Fruit fly (Drosophila melanogaster): Measurements from ENCODE around the gene REPTOR.

REPTOR gene

dm6 chr3R:24557020-24557465 lies 25.6 kb downstream of the REPTOR start (continued):
- TF ChIP-seq CG9797 (GFP tag; optimal IDR thresholded peaks at IDR 0.05) (no peak), Dek (tag; optimal IDR thresholded peaks at IDR 0.05) (peak; percentile 53), bcd (GFP tag; optimal IDR thresholded peaks at IDR 0.05) (no peak), CG43689 (GFP tag; IDR thresholded peaks at IDR 0.05) (no peak), Deaf1 (tag; optimal IDR thresholded peaks at IDR 0.05) (peak; percentile 4), CG1024 (GFP tag; IDR thresholded peaks at IDR 0.05) (0 out of 2 replicates have a peak, but pooled peaks have one; percentile 39), CG7839 (tag; optimal IDR thresholded peaks at IDR 0.05) (peak; percentile 49), CG13123 (GFP tag; optimal IDR thresholded peaks at IDR 0.05) (peak; percentile 43), CG10366 (GFP tag; IDR thresholded peaks at IDR 0.05) (peak; percentile 53; the same call in 1 of the 2 replicates), ase (GFP tag; IDR thresholded peaks at IDR 0.05) (peak; percentile 57; the same call in 2 of the 3 replicates), Mrtf (GFP tag; IDR thresholded peaks at IDR 0.05) (no peak), gro (GFP tag; optimal IDR thresholded peaks at IDR 0.05) (peak; percentile 43), knrl (GFP tag; IDR thresholded peaks at IDR 0.05; ENCODE audit: partially characterized antibody) (0 out of 3 replicates have a peak, but pooled peaks have one; percentile 69), CG8281 (tag; optimal IDR thresholded peaks at IDR 0.05) (no peak), chn (GFP tag; optimal IDR thresholded peaks at IDR 0.05) (peak; percentile 55), onecut (GFP tag; IDR thresholded peaks at IDR 0.05) (peak; percentile 40; the same call in 1 of the 2 replicates), CG13296 (GFP tag; optimal IDR thresholded peaks at IDR 0.05) (peak; percentile 4), tgo (GFP tag; IDR thresholded peaks at IDR 0.05) (peak; percentile 72; the same call in 2 of the 3 replicates), CG5953 (GFP tag; IDR thresholded peaks at IDR 0.05) (peak; percentile 48; the same call in 1 of the 2 replicates), fu2 (GFP tag; optimal IDR thresholded peaks at IDR 0.05) (peak; percentile 32), Dref (GFP tag; IDR thresholded peaks at IDR 0.05) (no peak), Camta (GFP tag; optimal IDR thresholded peaks at IDR 0.05) (peak; percentile 64), ranshi (GFP tag; IDR thresholded peaks at IDR 0.05) (peak; percentile 59; the same call in 1 of the 2 replicates), sna (GFP tag; IDR thresholded peaks at IDR 0.05; ENCODE audit: partially characterized antibody) (peak; percentile 53; the same call in 1 of the 2 replicates), stwl (tag; optimal IDR thresholded peaks at IDR 0.05) (peak; percentile 36), Adf1 (GFP tag; IDR thresholded peaks at IDR 0.05) (peak; percentile 46; the same call in 1 of the 2 replicates), ind (GFP tag; optimal IDR thresholded peaks at IDR 0.05) (peak; percentile 46), CG4820 (GFP tag; optimal IDR thresholded peaks at IDR 0.05) (peak; percentile 38), CG2120 (GFP tag; optimal IDR thresholded peaks at IDR 0.05) (peak; percentile 76), CG11085 (GFP tag; IDR thresholded peaks at IDR 0.05) (peak; percentile 74), lilli (GFP tag; optimal IDR thresholded peaks at IDR 0.05) (peak; percentile 79), CG17829 (tag; optimal IDR thresholded peaks at IDR 0.05) (peak; percentile 70), CG11696 (GFP tag; IDR thresholded peaks at IDR 0.05) (no peak), BtbVII (GFP tag; optimal IDR thresholded peaks at IDR 0.05) (no peak), Hr51 (GFP tag; optimal IDR thresholded peaks at IDR 0.05) (peak; percentile 56 to 62), p53 (GFP tag; optimal IDR thresholded peaks at IDR 0.05) (peak; percentile 28), CG17328 (GFP tag; IDR thresholded peaks at IDR 0.05) (peak; percentile 60), Rfx (GFP tag; IDR thresholded peaks at IDR 0.05) (peak; percentile 90; the same call in 1 of the 2 replicates), CG4282 (GFP tag; optimal IDR thresholded peaks at IDR 0.05) (peak; percentile 52), CG11093 (GFP tag; IDR thresholded peaks at IDR 0.05) (no peak), CG11456 (GFP tag; IDR thresholded peaks at IDR 0.05) (peak; percentile 95), Bdp1 (GFP tag; optimal IDR thresholded peaks at IDR 0.05) (peak; percentile 100), CG8944 (GFP tag; optimal IDR thresholded peaks at IDR 0.05) (peak; percentile 40), grau (tag; optimal IDR thresholded peaks at IDR 0.05) (peak; percentile 71), CG7357 (GFP tag; IDR thresholded peaks at IDR 0.05) (peak; percentile 21; the same call in 1 of the 3 replicates), chif (GFP tag; optimal IDR thresholded peaks at IDR 0.05) (peak; percentile 46 to 84), CG34224 (GFP tag; IDR thresholded peaks at IDR 0.05; ENCODE audit: partially characterized antibody) (peak; percentile 40; the same call in 1 of the 3 replicates), CG7963 (GFP tag; IDR thresholded peaks at IDR 0.05; ENCODE audit: partially characterized antibody) (peak; percentile 87), run (tag; optimal IDR thresholded peaks at IDR 0.05) (no peak), dm (GFP tag; optimal IDR thresholded peaks at IDR 0.05) (peak; percentile 31), CG1602 (GFP tag; optimal IDR thresholded peaks at IDR 0.05) (peak; percentile 61)
